Worm (Caenorhabditis elegans): Measurements from ENCODE around the gene oct-2.

DNA sequence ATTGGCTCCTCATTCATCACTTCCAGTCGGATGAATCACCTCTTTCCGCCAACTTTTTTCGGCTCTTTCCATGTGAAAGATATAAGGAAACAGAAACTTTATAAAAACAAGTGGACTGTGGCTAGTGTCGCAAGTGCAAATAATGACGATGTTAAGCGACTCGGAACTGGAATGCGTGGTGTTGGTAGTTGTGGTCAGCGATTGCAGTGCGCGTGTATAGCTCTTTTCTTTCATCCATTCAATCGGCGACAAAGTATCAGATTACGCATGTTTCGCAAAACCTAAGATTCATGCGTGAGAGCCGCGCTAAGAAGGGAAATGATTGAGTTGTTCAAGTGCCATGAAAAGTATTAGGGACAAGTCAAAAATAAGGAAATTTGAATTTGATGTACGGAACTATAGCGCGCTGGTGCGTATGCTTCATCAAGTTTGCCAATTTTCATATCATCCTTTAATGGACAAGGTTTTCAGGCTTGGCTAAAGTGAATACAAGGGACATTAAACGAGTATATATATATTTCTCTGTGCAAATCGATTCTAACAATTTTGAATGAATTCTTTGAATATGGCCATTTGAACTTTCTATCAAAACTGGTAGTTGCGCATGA is 41.6 kb downstream of the oct-2 start:
- no peak for TF ChIP-seq ztf-11 (tag; optimal IDR thresholded peaks at IDR 0.05)
- no peak for TF ChIP-seq unc-62 (GFP tag; optimal IDR thresholded peaks at IDR 0.05)
